Fruit fly (Drosophila melanogaster) whole organism, prepupa: ENCODE data around the gene gw.

ENCODE experiments used
- Blimp-1 ChIP-seq: fragments of 200-800 bp; sonication (Bioruptor generic); optimal IDR thresholded peaks from 3 replicates; lab custom pipeline; 2017; ENCODE audit warnings: missing biosample characterization, missing genetic modification characterization, mild to moderate bottlenecking, moderate library complexity, missing genetic modification reagents
- CG10631 ChIP-seq: fragments of 200-800 bp; sonication (Bioruptor generic); optimal IDR thresholded peaks from 2 replicates; lab custom pipeline; 2016; ENCODE audit warnings: missing biosample characterization, missing genetic modification characterization
- CG10669 ChIP-seq: fragments of 200-800 bp; sonication (Bioruptor generic); optimal IDR thresholded peaks from 3 replicates; lab custom pipeline; 2018; ENCODE audit warnings: missing biosample characterization, mild to moderate bottlenecking, missing genetic modification characterization, moderate library complexity
- CG11294 ChIP-seq: fragments of 200-800 bp; sonication (Bioruptor generic); IDR thresholded peaks from 2 replicates; pipeline ENCODE4 v1.3.6; 2022; ENCODE audit warnings: missing biosample characterization, missing genetic modification characterization
- CG11762 ChIP-seq: fragments of 200-800 bp; sonication (Bioruptor generic); optimal IDR thresholded peaks from 3 replicates; lab custom pipeline; 2016; ENCODE audit warnings: missing biosample characterization, missing genetic modification characterization; ENCODE audit not compliant: insufficient read depth
- CG11902 ChIP-seq: fragments of 200-800 bp; sonication (Bioruptor generic); optimal IDR thresholded peaks from 3 replicates; lab custom pipeline; 2016; ENCODE audit warnings: missing biosample characterization, missing genetic modification characterization
- CG1621 ChIP-seq: fragments of 200-800 bp; sonication (Bioruptor generic); optimal IDR thresholded peaks from 3 replicates; lab custom pipeline; 2018; ENCODE audit warnings: missing biosample characterization, mild to moderate bottlenecking, missing genetic modification characterization
- CG16779 ChIP-seq: fragments of 200-800 bp; sonication (Bioruptor generic); optimal IDR thresholded peaks from 3 replicates; lab custom pipeline; 2017; ENCODE audit warnings: missing biosample characterization, mild to moderate bottlenecking, missing genetic modification characterization
- CG3032 ChIP-seq: fragments of 200-800 bp; optimal IDR thresholded peaks from 2 replicates; lab custom pipeline; 2019; ENCODE audit warnings: missing biosample characterization, mild to moderate bottlenecking, missing genetic modification characterization, moderate library complexity
- CG31627 ChIP-seq: fragments of 200-800 bp; sonication (Bioruptor generic); optimal IDR thresholded peaks from 3 replicates; lab custom pipeline; 2016; ENCODE audit warnings: missing biosample characterization, missing genetic modification characterization
- CG32006 ChIP-seq: fragments of 200-800 bp; sonication (Bioruptor generic); optimal IDR thresholded peaks from 3 replicates; lab custom pipeline; 2017; ENCODE audit warnings: missing biosample characterization, mild to moderate bottlenecking, missing genetic modification characterization
- CG34406 ChIP-seq: fragments of 200-800 bp; sonication (Bioruptor generic); optimal IDR thresholded peaks from 3 replicates; lab custom pipeline; 2016; ENCODE audit warnings: missing biosample characterization, missing genetic modification characterization
- CG3919 ChIP-seq: fragments of 200-800 bp; sonication (Bioruptor generic); optimal IDR thresholded peaks from 3 replicates; lab custom pipeline; 2016; ENCODE audit warnings: missing biosample characterization, missing genetic modification characterization
- CG4318 ChIP-seq: fragments of 200-800 bp; sonication (Bioruptor generic); optimal IDR thresholded peaks from 3 replicates; lab custom pipeline; 2017; ENCODE audit warnings: missing biosample characterization, mild to moderate bottlenecking, missing genetic modification characterization
- CG6163 ChIP-seq: fragments of 200-800 bp; sonication (Bioruptor generic); IDR thresholded peaks from 3 replicates; pipeline ENCODE4 v1.3.6; 2022; ENCODE audit warnings: missing biosample characterization, missing genetic modification characterization
- CG6792 ChIP-seq: fragments of 200-800 bp; sonication (Bioruptor generic); optimal IDR thresholded peaks from 3 replicates; lab custom pipeline; 2016; ENCODE audit warnings: missing biosample characterization, missing genetic modification characterization
- CG6854 ChIP-seq: fragments of 200-800 bp; sonication (Bioruptor generic); optimal IDR thresholded peaks from 2 replicates; lab custom pipeline; 2017; ENCODE audit warnings: missing biosample characterization, mild to moderate bottlenecking, missing genetic modification characterization
- CG7368 ChIP-seq: fragments of 200-800 bp; sonication (Bioruptor generic); optimal IDR thresholded peaks from 3 replicates; lab custom pipeline; 2016; ENCODE audit warnings: missing biosample characterization, missing genetic modification characterization
- CG8119 ChIP-seq: fragments of 200-800 bp; sonication (Bioruptor generic); IDR thresholded peaks from 3 replicates; pipeline ENCODE4 v1.3.6; 2022; ENCODE audit warnings: missing biosample characterization, missing genetic modification characterization
- CG8632 ChIP-seq: fragments of 200-800 bp; sonication (Bioruptor generic); optimal IDR thresholded peaks from 3 replicates; lab custom pipeline; 2016; ENCODE audit warnings: missing biosample characterization, missing genetic modification characterization
- Eip75B ChIP-seq: fragments of 200-800 bp; sonication (Bioruptor generic); optimal IDR thresholded peaks from 3 replicates; lab custom pipeline; 2016; ENCODE audit warnings: missing biosample characterization, missing genetic modification characterization
- Eip78C ChIP-seq: fragments of 200-800 bp; sonication (Bioruptor generic); peaks from one replicate; lab custom pipeline; 2016; ENCODE audit warnings: missing biosample characterization, missing genetic modification characterization
- Hr39 ChIP-seq: fragments of 200-800 bp; sonication (Bioruptor generic); optimal IDR thresholded peaks from 2 replicates; lab custom pipeline; 2016; ENCODE audit warnings: missing biosample characterization, missing genetic modification characterization
- Hr4 ChIP-seq: fragments of 200-800 bp; sonication (Bioruptor generic); optimal IDR thresholded peaks from 3 replicates; lab custom pipeline; 2016; ENCODE audit warnings: missing biosample characterization, missing genetic modification characterization
- Met ChIP-seq: fragments of 200-800 bp; sonication (Bioruptor generic); optimal IDR thresholded peaks from 3 replicates; lab custom pipeline; 2016; ENCODE audit warnings: missing biosample characterization, missing genetic modification characterization
- OdsH ChIP-seq: fragments of 200-800 bp; sonication (Bioruptor generic); optimal IDR thresholded peaks from 3 replicates; lab custom pipeline; 2016; ENCODE audit warnings: missing biosample characterization, missing genetic modification characterization
- Smox ChIP-seq: fragments of 200-800 bp; sonication (Bioruptor generic); optimal IDR thresholded peaks from 3 replicates; lab custom pipeline; 2016; ENCODE audit warnings: missing biosample characterization, missing genetic modification characterization
- Sox102F ChIP-seq: fragments of 200-800 bp; sonication (Bioruptor generic); optimal IDR thresholded peaks from 2 replicates; lab custom pipeline; 2016; ENCODE audit warnings: missing biosample characterization, mild to moderate bottlenecking, missing genetic modification characterization
- Sox14 ChIP-seq: fragments of 200-800 bp; sonication (Bioruptor generic); optimal IDR thresholded peaks from 3 replicates; lab custom pipeline; 2016; ENCODE audit warnings: missing biosample characterization, missing genetic modification characterization
- Sox15 ChIP-seq: fragments of 200-800 bp; sonication (Bioruptor generic); optimal IDR thresholded peaks from 3 replicates; lab custom pipeline; 2016; ENCODE audit warnings: missing biosample characterization, missing genetic modification characterization
- acj6 ChIP-seq: fragments of 200-800 bp; sonication (Bioruptor generic); optimal IDR thresholded peaks from 3 replicates; lab custom pipeline; 2016; ENCODE audit warnings: missing biosample characterization, missing genetic modification characterization
- cyc ChIP-seq: fragments of 200-800 bp; sonication (Bioruptor generic); optimal IDR thresholded peaks from 3 replicates; lab custom pipeline; 2016; ENCODE audit warnings: missing biosample characterization, missing genetic modification characterization
- dac ChIP-seq: fragments of 200-800 bp; sonication (Bioruptor generic); optimal IDR thresholded peaks from 2 replicates; lab custom pipeline; 2017; ENCODE audit warnings: missing biosample characterization, mild to moderate bottlenecking, missing genetic modification characterization
- eg ChIP-seq: fragments of 200-800 bp; sonication (Bioruptor generic); IDR thresholded peaks from 3 replicates; pipeline ENCODE4 v1.3.6; 2022; ENCODE audit warnings: missing biosample characterization, missing genetic modification characterization
- esn ChIP-seq: fragments of 200-800 bp; sonication (Bioruptor generic); optimal IDR thresholded peaks from 2 replicates; lab custom pipeline; 2016; ENCODE audit warnings: missing biosample characterization, mild to moderate bottlenecking, missing genetic modification characterization, moderate library complexity
- fd59A ChIP-seq: fragments of 200-800 bp; sonication (Bioruptor generic); optimal IDR thresholded peaks from 2 replicates; lab custom pipeline; 2017; ENCODE audit warnings: missing biosample characterization, mild to moderate bottlenecking, missing genetic modification characterization, missing genetic modification reagents
- lz ChIP-seq: fragments of 200-800 bp; sonication (Bioruptor generic); optimal IDR thresholded peaks from 3 replicates; lab custom pipeline; 2016; ENCODE audit warnings: missing biosample characterization, missing genetic modification characterization
- net ChIP-seq: fragments of 200-800 bp; sonication (Bioruptor generic); optimal IDR thresholded peaks from 3 replicates; lab custom pipeline; 2016; ENCODE audit warnings: missing biosample characterization, missing genetic modification characterization
- pdm3 ChIP-seq: fragments of 200-800 bp; sonication (Bioruptor generic); optimal IDR thresholded peaks from 3 replicates; lab custom pipeline; 2016; ENCODE audit warnings: missing biosample characterization, missing genetic modification characterization
- spab ChIP-seq: fragments of 200-800 bp; sonication (Bioruptor generic); optimal IDR thresholded peaks from 2 replicates; lab custom pipeline; 2017; ENCODE audit warnings: missing biosample characterization, mild to moderate bottlenecking, missing genetic modification characterization, missing genetic modification reagents
- ss ChIP-seq, 2 experiments: fragments of 200-800 bp; sonication (Bioruptor generic); optimal IDR thresholded peaks; 2 replicates in 1 of 2; 3 replicates in 1 of 2; lab custom pipeline; 2017 to 2018; ENCODE audit warnings: mild to moderate bottlenecking in 2 of 2, missing biosample characterization in 2 of 2, missing genetic modification characterization in 2 of 2, moderate library complexity in 1 of 2
- svp ChIP-seq: fragments of 200-800 bp; sonication (Bioruptor generic); peaks from one replicate; lab custom pipeline; 2016; ENCODE audit warnings: missing biosample characterization, missing genetic modification characterization
- topi ChIP-seq: fragments of 200-800 bp; sonication (Bioruptor generic); optimal IDR thresholded peaks from 3 replicates; lab custom pipeline; 2016; ENCODE audit warnings: missing biosample characterization, missing genetic modification characterization
- vri ChIP-seq: fragments of 200-800 bp; sonication (Bioruptor generic); optimal IDR thresholded peaks from 3 replicates; lab custom pipeline; 2016; ENCODE audit warnings: missing biosample characterization, mild to moderate bottlenecking, missing genetic modification characterization

The gw gene

dm6 chr4:695845-696244 is 35.4 kb upstream of the gw start, which contains the start of gene myo:
TSS of gene myo (minus strand) at chr4:696055.
- TF ChIP-seq vri (GFP tag; lab: Kevin White, UChicago), result peak; percentile 50
- TF ChIP-seq pdm3 (GFP tag; lab: Kevin White, UChicago), result peak; percentile 13
- peak; percentile 10 for TF ChIP-seq OdsH (GFP tag; lab: Kevin White, UChicago)
- peak; percentile 45 for TF ChIP-seq CG6854
- TF ChIP-seq esn (GFP tag; lab: Kevin White, UChicago), result peak; percentile 15
- peak; percentile 6 for TF ChIP-seq Sox14 (GFP tag; lab: Kevin White, UChicago)
- TF ChIP-seq Sox102F (GFP tag; lab: Kevin White, UChicago), result peak; percentile 60
- no peak for TF ChIP-seq CG7368 (GFP tag; lab: Kevin White, UChicago)
- TF ChIP-seq Hr4 (GFP tag; lab: Kevin White, UChicago), result no peak
- no peak for TF ChIP-seq topi
- TF ChIP-seq Eip78C (GFP tag; lab: Kevin White, UChicago), result peak; percentile 75
- no peak for TF ChIP-seq lz (GFP tag; lab: Kevin White, UChicago)
- TF ChIP-seq CG6792 (GFP tag; lab: Kevin White, UChicago), result peak; percentile 13
- peak; percentile 6 for TF ChIP-seq acj6 (GFP tag; lab: Kevin White, UChicago)
- no peak for TF ChIP-seq CG3919 (GFP tag; lab: Kevin White, UChicago)
- no peak for TF ChIP-seq Sox15 (GFP tag; lab: Kevin White, UChicago)
- no peak for TF ChIP-seq CG10669 (GFP tag; lab: Kevin White, UChicago)
- no peak for TF ChIP-seq CG10631 (GFP tag; lab: Kevin White, UChicago)
- TF ChIP-seq dac (GFP tag; lab: Kevin White, UChicago), result no peak
- TF ChIP-seq Blimp-1 (GFP tag; lab: Kevin White, UChicago), result no peak
- TF ChIP-seq CG6163 (GFP tag; lab: Robert Waterston, UW), result no peak
- peak in 1 of 2 experiments; percentile 10 for TF ChIP-seq ss (GFP tag; optimal IDR thresholded peaks at IDR 0.05; lab: Kevin White, UChicago)

dm6 chr4:694917-695720 is 34.7 kb upstream of the gw start:
- TF ChIP-seq Eip78C (GFP tag; lab: Kevin White, UChicago), result peak; percentile 84
- TF ChIP-seq CG31627 (GFP tag; lab: Kevin White, UChicago), result peak; percentile 37
- no peak for TF ChIP-seq fd59A (GFP tag; lab: Kevin White, UChicago)
- TF ChIP-seq dac (GFP tag; lab: Kevin White, UChicago), result no peak
- TF ChIP-seq CG3032 (tag; lab: Kevin White, UChicago), result peak; percentile 42
- TF ChIP-seq pdm3 (GFP tag; lab: Kevin White, UChicago), result peak; percentile 57
- TF ChIP-seq lz (GFP tag; lab: Kevin White, UChicago), result peak; percentile 50
- peak; percentile 15 for TF ChIP-seq CG6854
- no peak for TF ChIP-seq CG32006 (GFP tag; lab: Kevin White, UChicago)
- peak; percentile 64 for TF ChIP-seq esn (GFP tag; lab: Kevin White, UChicago)
- TF ChIP-seq CG10631 (GFP tag; lab: Kevin White, UChicago), result peak; percentile 36
- peak; percentile 56 for TF ChIP-seq Met
- no peak for TF ChIP-seq CG34406 (GFP tag; lab: Kevin White, UChicago)
- no peak for TF ChIP-seq eg (GFP tag; lab: Robert Waterston, UW)
- no peak for TF ChIP-seq vri (GFP tag; lab: Kevin White, UChicago)
- TF ChIP-seq Smox (GFP tag; lab: Kevin White, UChicago), result peak; percentile 53
- TF ChIP-seq acj6 (GFP tag; lab: Kevin White, UChicago), result peak; percentile 24
- TF ChIP-seq OdsH (GFP tag; lab: Kevin White, UChicago), result peak; percentile 11
- TF ChIP-seq Sox102F (GFP tag; lab: Kevin White, UChicago), result peak; percentile 71
- peak; percentile 38 for TF ChIP-seq CG8632
- TF ChIP-seq Sox15 (GFP tag; lab: Kevin White, UChicago), result no peak
- TF ChIP-seq Hr4 (GFP tag; lab: Kevin White, UChicago), result peak; percentile 51
- no peak for TF ChIP-seq spab (GFP tag; lab: Kevin White, UChicago)
- no peak for TF ChIP-seq CG10669 (GFP tag; lab: Kevin White, UChicago)
- no peak for TF ChIP-seq Blimp-1 (GFP tag; lab: Kevin White, UChicago)
- TF ChIP-seq topi, result peak; percentile 57
- peak; percentile 44 for TF ChIP-seq cyc (GFP tag; lab: Kevin White, UChicago)
- peak; percentile 38 for TF ChIP-seq Hr39 (GFP tag; lab: Kevin White, UChicago)
- no peak for TF ChIP-seq CG4318 (GFP tag; lab: Kevin White, UChicago)
- no peak for TF ChIP-seq CG6163 (GFP tag; lab: Robert Waterston, UW)
- no peak for TF ChIP-seq CG11294
- no peak for TF ChIP-seq CG1621 (tag; lab: Kevin White, UChicago)
- TF ChIP-seq CG11762, result no peak
- TF ChIP-seq CG11902, result no peak
- peak; percentile 47 for TF ChIP-seq Eip75B
- TF ChIP-seq CG8119, result no peak
- no peak for TF ChIP-seq svp (GFP tag; lab: Kevin White, UChicago)
- no peak for TF ChIP-seq CG16779
- TF ChIP-seq Sox14 (GFP tag; lab: Kevin White, UChicago), result peak; percentile 35
- TF ChIP-seq net (GFP tag; lab: Kevin White, UChicago), result no peak
